Fruit fly (Drosophila melanogaster): Measurements from ENCODE around the gene Akt.

Akt gene

dm6 chr3R:16097661-16098329 lies 1.2 kb upstream of the Akt start (continued):
- peak; percentile 51 for TF ChIP-seq bcd (GFP tag; optimal IDR thresholded peaks at IDR 0.05)
- peak in 1 of 2 experiments; percentile 34 for TF ChIP-seq tll (GFP tag; optimal IDR thresholded peaks at IDR 0.05)
- TF ChIP-seq grau (tag; optimal IDR thresholded peaks at IDR 0.05), result peak; percentile 73
- TF ChIP-seq Opbp (GFP tag; IDR thresholded peaks at IDR 0.05; ENCODE audit: partially characterized antibody), result peak; percentile 62; the same call in 2 of the 3 replicates
- TF ChIP-seq CG14860 (GFP tag; IDR thresholded peaks at IDR 0.05; ENCODE audit: partially characterized antibody), result no peak
- TF ChIP-seq Lpt (GFP tag; optimal IDR thresholded peaks at IDR 0.05), result no peak
- TF ChIP-seq CG10431 (GFP tag; optimal IDR thresholded peaks at IDR 0.05), result no peak
- peak; percentile 64 for TF ChIP-seq HHEX (GFP tag; optimal IDR thresholded peaks at IDR 0.05)
- peak; percentile 62 for TF ChIP-seq CG18599 (GFP tag; optimal IDR thresholded peaks at IDR 0.05)
- no peak for TF ChIP-seq mirr (GFP tag; optimal IDR thresholded peaks at IDR 0.05)
- TF ChIP-seq CG30431 (GFP tag; optimal IDR thresholded peaks at IDR 0.05), result peak; percentile 73
- TF ChIP-seq CG8388 (GFP tag; optimal IDR thresholded peaks at IDR 0.05), result peak; percentile 71
- TF ChIP-seq CG11456 (GFP tag; IDR thresholded peaks at IDR 0.05), result peak; percentile 56; the same call in 1 of the 3 replicates
- TF ChIP-seq CG15073 (GFP tag; optimal IDR thresholded peaks at IDR 0.05), result no peak
- TF ChIP-seq CG1832 (GFP tag; optimal IDR thresholded peaks at IDR 0.05), result peak; percentile 12
- no peak for TF ChIP-seq Hey (tag; optimal IDR thresholded peaks at IDR 0.05)
- TF ChIP-seq rib (GFP tag; IDR thresholded peaks at IDR 0.05), result no peak
- TF ChIP-seq ab (GFP tag; optimal IDR thresholded peaks at IDR 0.05), result no peak
- TF ChIP-seq HLHmδ (GFP tag; optimal IDR thresholded peaks at IDR 0.05), result no peak
- TF ChIP-seq Nf-YA (GFP tag; IDR thresholded peaks at IDR 0.05), result peak; percentile 57; the same call in 1 of the 2 replicates
- no peak for TF ChIP-seq CG10543 (GFP tag; optimal IDR thresholded peaks at IDR 0.05)
- TF ChIP-seq Dp (GFP tag; optimal IDR thresholded peaks at IDR 0.05), result no peak
- TF ChIP-seq Oli (tag; optimal IDR thresholded peaks at IDR 0.05), result peak; percentile 77
- TF ChIP-seq Sox102F (GFP tag; optimal IDR thresholded peaks at IDR 0.05), result peak; percentile 85
- 0 out of 2 replicates have a peak, but pooled peaks have one; percentile 15 for TF ChIP-seq CG43689 (GFP tag; IDR thresholded peaks at IDR 0.05)
- TF ChIP-seq salm (tag; optimal IDR thresholded peaks at IDR 0.05), result peak; percentile 60
- no peak for TF ChIP-seq Kr (GFP tag; optimal IDR thresholded peaks at IDR 0.05)
- peak; percentile 38; the same call in 1 of the 2 replicates for TF ChIP-seq al (GFP tag; IDR thresholded peaks at IDR 0.05)
- no peak for TF ChIP-seq Hmr (GFP tag; optimal IDR thresholded peaks at IDR 0.05)
- peak; percentile 75; the same call in 2 of the 3 replicates for TF ChIP-seq jigr1 (GFP tag; IDR thresholded peaks at IDR 0.05)
- TF ChIP-seq Lhr (GFP tag; optimal IDR thresholded peaks at IDR 0.05), result no peak
- no peak for TF ChIP-seq pzg (GFP tag; optimal IDR thresholded peaks at IDR 0.05)
- TF ChIP-seq CG17385 (GFP tag; optimal IDR thresholded peaks at IDR 0.05), result peak; percentile 61
- no peak for TF ChIP-seq cad (GFP tag; optimal IDR thresholded peaks at IDR 0.05)
- TF ChIP-seq fd64A (GFP tag; optimal IDR thresholded peaks at IDR 0.05), result peak; percentile 50
- peak; percentile 47 for TF ChIP-seq slp2 (GFP tag; optimal IDR thresholded peaks at IDR 0.05)
- peak; percentile 59; the same call in 1 of the 2 replicates for TF ChIP-seq ttk (GFP tag; IDR thresholded peaks at IDR 0.05)
- TF ChIP-seq wek (GFP tag; optimal IDR thresholded peaks at IDR 0.05), result no peak
- peak; percentile 72 for TF ChIP-seq CG1529 (GFP tag; optimal IDR thresholded peaks at IDR 0.05)
- peak; percentile 28 for TF ChIP-seq CG4617 (GFP tag; optimal IDR thresholded peaks at IDR 0.05; ENCODE audit: borderline replicate concordance)
- peak; percentile 25 for TF ChIP-seq CG3163 (GFP tag; optimal IDR thresholded peaks at IDR 0.05)
- TF ChIP-seq H2.0 (GFP tag; IDR thresholded peaks at IDR 0.05), result peak; percentile 81
- peak; percentile 12; the same call in 1 of the 2 replicates for TF ChIP-seq MBD-R2 (GFP tag; IDR thresholded peaks at IDR 0.05)
- 0 out of 2 replicates have a peak, but pooled peaks have one; percentile 21 for TF ChIP-seq Oaz (GFP tag; IDR thresholded peaks at IDR 0.05)
- TF ChIP-seq CG1647 (GFP tag; optimal IDR thresholded peaks at IDR 0.05), result peak; percentile 65
- peak; percentile 78 for TF ChIP-seq CG8924 (tag; optimal IDR thresholded peaks at IDR 0.05)
- TF ChIP-seq lmd (GFP tag; IDR thresholded peaks at IDR 0.05), result peak; percentile 83
- TF ChIP-seq CG17912 (GFP tag; optimal IDR thresholded peaks at IDR 0.05), result no peak
- TF ChIP-seq pb (GFP tag; optimal IDR thresholded peaks at IDR 0.05), result peak; percentile 45
